Fruit fly (Drosophila melanogaster) whole organism, embryonic: ENCODE results near the gene Prp18.
A peak's percentile ranks its signal among the peaks of the same experiment; 100 is the strongest.

Source experiments
- Ada2b ChIP-seq: fragments of 200-800 bp; sonication (Bioruptor generic); IDR thresholded peaks from 2 replicates; pipeline ENCODE4 v1.3.6; 2022; ENCODE audit warnings: missing biosample characterization, missing genetic modification characterization
- Bdp1 ChIP-seq: fragments of 200-800 bp; sonication (Bioruptor generic); optimal IDR thresholded peaks from 3 replicates; lab custom pipeline; 2016; ENCODE audit warnings: missing biosample characterization, missing genetic modification characterization
- CG10431 ChIP-seq: fragments of 200-800 bp; sonication (Bioruptor generic); optimal IDR thresholded peaks from 3 replicates; lab custom pipeline; 2018; ENCODE audit warnings: missing biosample characterization, mild to moderate bottlenecking, missing genetic modification characterization
- CG13624 ChIP-seq: fragments of 200-800 bp; sonication (Bioruptor generic); optimal IDR thresholded peaks from 2 replicates; lab custom pipeline; 2016; ENCODE audit warnings: missing biosample characterization, missing genetic modification characterization
- CG14441 ChIP-seq: fragments of 200-800 bp; sonication (Bioruptor generic); IDR thresholded peaks from 2 replicates; pipeline ENCODE4 v1.3.6; 2022; ENCODE audit warnings: missing biosample characterization, missing genetic modification characterization
- CG14965 ChIP-seq: fragments of 200-800 bp; sonication (Bioruptor generic); optimal IDR thresholded peaks from 2 replicates; lab custom pipeline; 2016; ENCODE audit warnings: missing biosample characterization, missing genetic modification characterization, borderline replicate concordance
- CG15601 ChIP-seq: fragments of 200-800 bp; sonication (Bioruptor generic); optimal IDR thresholded peaks from 3 replicates; lab custom pipeline; 2019; ENCODE audit warnings: missing biosample characterization, mild to moderate bottlenecking, missing genetic modification characterization, moderate library complexity
- CG16863 ChIP-seq: fragments of 200-800 bp; sonication (Bioruptor generic); optimal IDR thresholded peaks from 3 replicates; lab custom pipeline; 2016; ENCODE audit warnings: missing biosample characterization, missing genetic modification characterization
- CG1792 ChIP-seq: fragments of 200-800 bp; sonication (Bioruptor generic); optimal IDR thresholded peaks from 2 replicates; lab custom pipeline; 2016; ENCODE audit warnings: missing biosample characterization, missing genetic modification characterization
- CG18764 ChIP-seq: fragments of 200-800 bp; sonication (Bioruptor generic); optimal IDR thresholded peaks from 3 replicates; lab custom pipeline; 2016; ENCODE audit warnings: missing biosample characterization, missing genetic modification characterization
- CG2116 ChIP-seq: fragments of 200-800 bp; sonication (Bioruptor generic); optimal IDR thresholded peaks from 3 replicates; lab custom pipeline; 2018; ENCODE audit warnings: missing biosample characterization, mild to moderate bottlenecking, missing genetic modification characterization
- CG2712 ChIP-seq: fragments of 200-800 bp; optimal IDR thresholded peaks from 3 replicates; lab custom pipeline; 2019; ENCODE audit warnings: missing biosample characterization, mild to moderate bottlenecking, missing genetic modification characterization, moderate library complexity
- CG2889 ChIP-seq: fragments of 200-800 bp; sonication (Bioruptor generic); IDR thresholded peaks from 3 replicates; pipeline ENCODE4 v1.3.6; 2022; ENCODE audit warnings: missing biosample characterization, missing genetic modification characterization
- CG4424 ChIP-seq: fragments of 200-800 bp; sonication (Bioruptor generic); optimal IDR thresholded peaks from 3 replicates; lab custom pipeline; 2016; ENCODE audit warnings: missing biosample characterization, missing genetic modification characterization
- CG4707 ChIP-seq: fragments of 200-800 bp; sonication (Bioruptor generic); optimal IDR thresholded peaks from 2 replicates; lab custom pipeline; 2018; ENCODE audit warnings: missing biosample characterization, mild to moderate bottlenecking, missing genetic modification characterization, moderate library complexity
- CG4730 ChIP-seq: fragments of 200-800 bp; sonication (Bioruptor generic); IDR thresholded peaks from 2 replicates; pipeline ENCODE4 v1.3.6; 2022; ENCODE audit warnings: missing biosample characterization, missing genetic modification characterization
- CG4820 ChIP-seq: fragments of 200-800 bp; sonication (Bioruptor generic); optimal IDR thresholded peaks from 3 replicates; lab custom pipeline; 2016; ENCODE audit warnings: missing biosample characterization, missing genetic modification characterization
- CG6791 ChIP-seq: fragments of 200-800 bp; sonication (Bioruptor generic); IDR thresholded peaks from 3 replicates; pipeline ENCODE4 v1.3.6; 2022; ENCODE audit warnings: missing biosample characterization, missing genetic modification characterization; ENCODE audit not compliant: partially characterized antibody
- CG7745 ChIP-seq: fragments of 200-800 bp; sonication (Bioruptor generic); optimal IDR thresholded peaks from 2 replicates; lab custom pipeline; 2018; ENCODE audit warnings: missing biosample characterization, mild to moderate bottlenecking, missing genetic modification characterization, moderate library complexity
- CG9797 ChIP-seq: fragments of 200-800 bp; sonication (Bioruptor generic); optimal IDR thresholded peaks from 3 replicates; lab custom pipeline; 2018; ENCODE audit warnings: missing biosample characterization, mild to moderate bottlenecking, missing genetic modification characterization
- HHEX ChIP-seq: fragments of 200-800 bp; sonication (Bioruptor generic); optimal IDR thresholded peaks from 3 replicates; lab custom pipeline; 2017; ENCODE audit warnings: missing biosample characterization, mild to moderate bottlenecking, missing genetic modification characterization, missing genetic modification reagents
- Meics ChIP-seq: fragments of 200-800 bp; sonication (Bioruptor generic); optimal IDR thresholded peaks from 2 replicates; lab custom pipeline; 2017; ENCODE audit warnings: missing biosample characterization, mild to moderate bottlenecking, missing genetic modification characterization
- NC2α ChIP-seq: fragments of 200-800 bp; sonication (Bioruptor generic); optimal IDR thresholded peaks from 2 replicates; lab custom pipeline; 2016; ENCODE audit warnings: missing biosample characterization, missing genetic modification characterization
- Nf-YA ChIP-seq: fragments of 200-800 bp; sonication (Bioruptor generic); IDR thresholded peaks from 2 replicates; pipeline ENCODE4 v1.3.6; 2022; ENCODE audit warnings: missing biosample characterization, missing genetic modification characterization
- Oli ChIP-seq: fragments of 200-800 bp; sonication (Bioruptor generic); optimal IDR thresholded peaks from 2 replicates; lab custom pipeline; 2018; ENCODE audit warnings: missing biosample characterization, mild to moderate bottlenecking, missing genetic modification characterization, moderate library complexity
- Ptx1 ChIP-seq: fragments of 200-800 bp; sonication (Bioruptor generic); IDR thresholded peaks from 2 replicates; pipeline ENCODE4 v1.3.6; 2022; ENCODE audit warnings: missing biosample characterization, missing genetic modification characterization
- Sry-δ ChIP-seq: fragments of 200-800 bp; sonication (Bioruptor generic); optimal IDR thresholded peaks from 2 replicates; lab custom pipeline; 2016; ENCODE audit warnings: missing biosample characterization, missing genetic modification characterization
- amos ChIP-seq: fragments of 200-800 bp; sonication (Bioruptor generic); IDR thresholded peaks from 2 replicates; pipeline ENCODE4 v1.3.6; 2022; ENCODE audit warnings: missing biosample characterization, missing genetic modification characterization; ENCODE audit not compliant: partially characterized antibody
- aop ChIP-seq: fragments of 200-800 bp; sonication (Bioruptor generic); IDR thresholded peaks from 2 replicates; pipeline ENCODE4 v1.3.6; 2022; ENCODE audit warnings: missing biosample characterization, missing genetic modification characterization
- ash1 ChIP-seq: fragments of 200-800 bp; sonication (Bioruptor generic); optimal IDR thresholded peaks from 2 replicates; lab custom pipeline; 2018; ENCODE audit warnings: missing biosample characterization, mild to moderate bottlenecking, missing genetic modification characterization
- ato ChIP-seq: fragments of 200-800 bp; sonication (Bioruptor generic); IDR thresholded peaks from 2 replicates; pipeline ENCODE4 v1.3.6; 2022; ENCODE audit warnings: missing biosample characterization, missing genetic modification characterization; ENCODE audit not compliant: partially characterized antibody
- crol ChIP-seq: fragments of 200-800 bp; sonication (Bioruptor generic); IDR thresholded peaks from 2 replicates; pipeline ENCODE4 v1.3.6; 2022; ENCODE audit warnings: missing biosample characterization, missing genetic modification characterization
- dan ChIP-seq: fragments of 200-800 bp; sonication (Bioruptor generic); IDR thresholded peaks from 2 replicates; pipeline ENCODE4 v1.3.6; 2022; ENCODE audit warnings: missing biosample characterization, missing genetic modification characterization
- eyg ChIP-seq: fragments of 200-800 bp; sonication (Bioruptor generic); optimal IDR thresholded peaks from 3 replicates; lab custom pipeline; 2016; ENCODE audit warnings: missing biosample characterization, missing genetic modification characterization
- fd3F ChIP-seq: fragments of 200-800 bp; sonication (Bioruptor generic); optimal IDR thresholded peaks from 2 replicates; lab custom pipeline; 2018; ENCODE audit warnings: missing biosample characterization, mild to moderate bottlenecking, missing genetic modification characterization, moderate library complexity
- fru ChIP-seq: fragments of >200 bp; optimal IDR thresholded peaks from 2 replicates; lab custom pipeline; 2017
- kah ChIP-seq: fragments of 200-800 bp; sonication (Bioruptor generic); optimal IDR thresholded peaks from 2 replicates; lab custom pipeline; 2018; ENCODE audit warnings: missing biosample characterization, mild to moderate bottlenecking, missing genetic modification characterization
- lmd ChIP-seq: fragments of 200-800 bp; sonication (Bioruptor generic); IDR thresholded peaks from 2 replicates; pipeline ENCODE4 v1.3.6; 2022; ENCODE audit warnings: missing biosample characterization, missing genetic modification characterization
- luna ChIP-seq: fragments of 200-800 bp; sonication (Bioruptor generic); optimal IDR thresholded peaks from 2 replicates; lab custom pipeline; 2016; ENCODE audit warnings: missing biosample characterization, missing genetic modification characterization
- nom ChIP-seq: fragments of 200-800 bp; sonication (Bioruptor generic); optimal IDR thresholded peaks from 2 replicates; lab custom pipeline; 2017; ENCODE audit warnings: missing biosample characterization, missing genetic modification characterization, mild to moderate bottlenecking, moderate library complexity, missing genetic modification reagents
- onecut ChIP-seq: fragments of 200-800 bp; sonication (Bioruptor generic); IDR thresholded peaks from 2 replicates; pipeline ENCODE4 v1.3.6; 2022; ENCODE audit warnings: missing biosample characterization, missing genetic modification characterization
- pros ChIP-seq: fragments of 200-800 bp; sonication (Bioruptor generic); optimal IDR thresholded peaks from 3 replicates; lab custom pipeline; 2019; ENCODE audit warnings: missing biosample characterization, mild to moderate bottlenecking, missing genetic modification characterization, moderate library complexity
- ro ChIP-seq: fragments of 200-800 bp; sonication (Bioruptor generic); IDR thresholded peaks from 2 replicates; pipeline ENCODE4 v1.3.6; 2022; ENCODE audit warnings: missing biosample characterization, missing genetic modification characterization
- sens ChIP-seq: fragments of 200-800 bp; sonication (Bioruptor generic); peaks from one replicate; lab custom pipeline; 2016; ENCODE audit warnings: missing biosample characterization, missing genetic modification characterization
- shn ChIP-seq: fragments of 200-800 bp; sonication (Bioruptor generic); optimal IDR thresholded peaks from 3 replicates; lab custom pipeline; 2016; ENCODE audit warnings: missing biosample characterization, missing genetic modification characterization
- sisA ChIP-seq: fragments of 200-800 bp; sonication (Bioruptor generic); IDR thresholded peaks from 2 replicates; pipeline ENCODE4 v1.3.6; 2022; ENCODE audit warnings: missing biosample characterization, missing genetic modification characterization
- tgo ChIP-seq: fragments of 200-800 bp; sonication (Bioruptor generic); IDR thresholded peaks from 3 replicates; pipeline ENCODE4 v1.3.6; 2022; ENCODE audit warnings: missing biosample characterization, missing genetic modification characterization
- toy ChIP-seq: fragments of 200-800 bp; sonication (Bioruptor generic); IDR thresholded peaks from 2 replicates; pipeline ENCODE4 v1.3.6; 2022; ENCODE audit warnings: missing biosample characterization, missing genetic modification characterization
- ttk ChIP-seq: fragments of 200-800 bp; sonication (Bioruptor generic); IDR thresholded peaks from 2 replicates; pipeline ENCODE4 v2.1.2; 2022; ENCODE audit warnings: missing biosample characterization, missing genetic modification characterization
- tx ChIP-seq: fragments of 200-800 bp; sonication (Bioruptor generic); optimal IDR thresholded peaks from 2 replicates; lab custom pipeline; 2016; ENCODE audit warnings: missing biosample characterization, missing genetic modification characterization
- vnd ChIP-seq: fragments of 200-800 bp; sonication (Bioruptor generic); IDR thresholded peaks from 3 replicates; pipeline ENCODE4 v1.3.6; 2022; ENCODE audit warnings: missing biosample characterization, missing genetic modification characterization; ENCODE audit not compliant: partially characterized antibody
- zfh2 ChIP-seq: fragments of 200-800 bp; sonication (Bioruptor generic); optimal IDR thresholded peaks from 2 replicates; lab custom pipeline; 2016; ENCODE audit warnings: missing biosample characterization, missing genetic modification characterization

Gene Prp18

dm6 chr3R:19028758-19029157 is 2.3 kb downstream of the Prp18 start, which contains the start of the genes GatA and P5cr (continued):
- peak; percentile 95 for TF ChIP-seq zfh2 (GFP tag; lab: Kevin White, UChicago)
- peak; percentile 38 for TF ChIP-seq ash1 (GFP tag; lab: Kevin White, UChicago)
- peak; percentile 72 for TF ChIP-seq tgo (GFP tag; lab: Robert Waterston, UW)
- peak; percentile 45 for TF ChIP-seq Bdp1 (GFP tag; lab: Kevin White, UChicago)
- TF ChIP-seq pros (GFP tag; lab: Kevin White, UChicago), result no peak
- TF ChIP-seq fru (lab: Kevin White, UChicago), result no peak
- TF ChIP-seq CG18764 (GFP tag; lab: Kevin White, UChicago), result peak; percentile 67
- peak; percentile 84 for TF ChIP-seq Ptx1 (GFP tag; lab: Robert Waterston, UW)
- TF ChIP-seq CG14965 (GFP tag; lab: Kevin White, UChicago), result no peak
- TF ChIP-seq CG4424, result peak; percentile 79
- no peak; the same call in 1 of the 2 replicates for TF ChIP-seq amos
- peak; percentile 71 for TF ChIP-seq HHEX
- TF ChIP-seq luna, result peak; percentile 69
- peak; percentile 84 for TF ChIP-seq CG2889 (GFP tag; lab: Robert Waterston, UW)
- no peak for TF ChIP-seq NC2α (GFP tag; lab: Kevin White, UChicago)
- TF ChIP-seq CG16863 (GFP tag; lab: Kevin White, UChicago), result peak; percentile 78
- peak; percentile 76 for TF ChIP-seq Ada2b
- TF ChIP-seq ro (GFP tag; lab: Robert Waterston, UW), result no peak
- peak; percentile 85 for TF ChIP-seq shn (GFP tag; lab: Kevin White, UChicago)
- no peak for TF ChIP-seq vnd
- no peak for TF ChIP-seq ato (GFP tag; lab: Robert Waterston, UW)
- peak; percentile 60 for TF ChIP-seq Oli (tag; lab: Kevin White, UChicago)
- TF ChIP-seq dan, result no peak
- peak; percentile 47 for TF ChIP-seq CG4820 (GFP tag; lab: Kevin White, UChicago)
- peak; percentile 63 for TF ChIP-seq eyg (GFP tag; lab: Kevin White, UChicago)
- TF ChIP-seq Meics (GFP tag; lab: Kevin White, UChicago), result peak; percentile 88
- TF ChIP-seq lmd, result peak; percentile 84; the same call in 1 of the 2 replicates
- TF ChIP-seq sisA (GFP tag; lab: Robert Waterston, UW), result peak; percentile 66
- TF ChIP-seq CG10431 (GFP tag; lab: Kevin White, UChicago), result peak; percentile 5
- peak; percentile 17 for TF ChIP-seq CG2116
- TF ChIP-seq CG1792 (GFP tag; lab: Kevin White, UChicago), result peak; percentile 80
- peak; percentile 77 for TF ChIP-seq fd3F (GFP tag; lab: Kevin White, UChicago)
- TF ChIP-seq toy (GFP tag; lab: Robert Waterston, UW), result no peak; the same call in 1 of the 2 replicates
- no peak for TF ChIP-seq crol (GFP tag; lab: Robert Waterston, UW)
- peak; percentile 91 for TF ChIP-seq tx (GFP tag; lab: Kevin White, UChicago)
- TF ChIP-seq onecut, result peak; percentile 96
- TF ChIP-seq ttk (GFP tag; lab: Robert Waterston, UW), result peak; percentile 31; the same call in 1 of the 2 replicates
- peak; percentile 69 for TF ChIP-seq nom (GFP tag; lab: Kevin White, UChicago)
- TF ChIP-seq aop, result peak; percentile 64
- no peak for TF ChIP-seq kah (GFP tag; lab: Kevin White, UChicago)
- peak; percentile 35 for TF ChIP-seq CG2712
- peak; percentile 91 for TF ChIP-seq CG13624 (GFP tag; lab: Kevin White, UChicago)
- TF ChIP-seq Nf-YA (GFP tag; lab: Robert Waterston, UW), result peak; percentile 46; the same call in 1 of the 2 replicates
- peak; percentile 41 for TF ChIP-seq CG4707 (GFP tag; lab: Kevin White, UChicago)
- peak; percentile 88 for TF ChIP-seq sens
- peak; percentile 83 for TF ChIP-seq CG14441 (GFP tag; lab: Robert Waterston, UW)
- TF ChIP-seq Sry-δ (GFP tag; lab: Kevin White, UChicago), result peak; percentile 43
- TF ChIP-seq CG4730, result peak; percentile 61
- TF ChIP-seq CG6791, result no peak
- TF ChIP-seq CG15601 (tag; lab: Kevin White, UChicago), result peak; percentile 46
- TF ChIP-seq CG7745 (tag; lab: Kevin White, UChicago), result no peak
- TF ChIP-seq CG9797 (GFP tag; lab: Kevin White, UChicago), result peak; percentile 37
